Worm (Caenorhabditis elegans) whole organism, L4 larva: ENCODE measurements around the gene timp-1.

Experiments
- Y75B8A.6 ChIP-seq: fragments of 200-800 bp; sonication (Bioruptor generic); IDR thresholded peaks from 2 replicates; pipeline ENCODE4 v1.3.6; 2022; ENCODE audit warnings: missing genetic modification reagents, missing genetic modification characterization, missing compliant biosample characterization
- lir-3 ChIP-seq: sonication (generic microtip); optimal IDR thresholded peaks from 2 replicates; lab custom pipeline; 2016; ENCODE audit warnings: mild to moderate bottlenecking, missing genetic modification characterization, missing compliant biosample characterization
- nhr-48 ChIP-seq: sonication (generic microtip); optimal IDR thresholded peaks from 2 replicates; lab custom pipeline; 2016; ENCODE audit warnings: mild to moderate bottlenecking, missing genetic modification characterization, missing compliant biosample characterization
- snpc-4 ChIP-seq: fragments of 150-350 bp; optimal IDR thresholded peaks from 2 replicates; lab custom pipeline; 2014; ENCODE audit warnings: missing biosample characterization, missing genetic modification characterization

DNA sequence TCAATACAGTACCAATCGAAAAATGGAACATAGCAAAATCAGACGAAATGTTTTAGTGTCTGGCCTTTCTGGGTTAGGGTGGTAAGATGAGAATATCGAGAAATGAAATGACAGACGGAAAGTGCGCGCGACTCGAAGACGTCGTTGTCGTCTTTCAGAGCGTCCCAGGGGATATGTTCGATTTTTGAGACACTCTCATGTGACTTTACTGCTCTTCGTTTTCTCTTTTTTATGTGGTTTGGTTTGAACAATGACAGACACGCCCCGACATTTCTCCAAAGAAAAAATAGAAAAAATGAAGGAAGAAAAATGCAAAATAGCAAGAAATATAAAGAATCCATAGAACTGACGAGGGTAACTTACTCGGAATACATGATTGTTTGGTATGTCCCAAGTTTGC, 3.5 kb downstream of the timp-1 start:
- TF ChIP-seq nhr-48 (tag; lab: Kevin White, UChicago) = no peak
- no peak for TF ChIP-seq snpc-4 (tag; lab: Kevin White, UChicago)
- TF ChIP-seq Y75B8A.6 (GFP tag; lab: Robert Waterston, UW) = no peak
- TF ChIP-seq lir-3 = no peak
